Worm (Caenorhabditis elegans) whole organism, late embryonic: Measurements from ENCODE around the gene R05G6.5.

ENCODE experiments used
- C08G9.2 ChIP-seq: sonication (generic microtip); optimal IDR thresholded peaks from 2 replicates; lab custom pipeline; 2016; ENCODE audit warnings: mild to moderate bottlenecking, missing genetic modification characterization, moderate library complexity, missing compliant biosample characterization
- ceh-34 ChIP-seq: sonication (generic microtip); optimal IDR thresholded peaks from 2 replicates; lab custom pipeline; 2016; ENCODE audit warnings: mild to moderate bottlenecking, missing genetic modification characterization, missing compliant biosample characterization
- ceh-48 ChIP-seq: sonication (generic microtip); optimal IDR thresholded peaks from 2 replicates; lab custom pipeline; 2016; ENCODE audit warnings: missing genetic modification characterization, inconsistent platforms, missing compliant biosample characterization
- ceh-9 ChIP-seq: sonication (generic microtip); optimal IDR thresholded peaks from 2 replicates; lab custom pipeline; 2016; ENCODE audit warnings: mild to moderate bottlenecking, missing genetic modification characterization, inconsistent platforms, missing compliant biosample characterization
- dmd-4 ChIP-seq: sonication (generic microtip); optimal IDR thresholded peaks from 2 replicates; lab custom pipeline; 2016; ENCODE audit warnings: borderline replicate concordance, missing genetic modification characterization, missing compliant biosample characterization
- lin-11 ChIP-seq: fragments of 200-800 bp; sonication (Bioruptor generic); optimal IDR thresholded peaks from 2 replicates; lab custom pipeline; 2018; ENCODE audit warnings: mild to moderate bottlenecking, missing genetic modification characterization, missing compliant biosample characterization
- nhr-11 ChIP-seq: fragments of 150-350 bp; optimal IDR thresholded peaks from 2 replicates; lab custom pipeline; 2014; ENCODE audit warnings: missing biosample characterization, missing genetic modification characterization
- pqm-1 ChIP-seq: sonication (generic microtip); optimal IDR thresholded peaks from 2 replicates; lab custom pipeline; 2016; ENCODE audit warnings: missing genetic modification characterization, missing compliant biosample characterization
- rnt-1 ChIP-seq: sonication (generic microtip); optimal IDR thresholded peaks from 2 replicates; lab custom pipeline; 2016; ENCODE audit warnings: missing genetic modification characterization, missing compliant biosample characterization
- sox-4 ChIP-seq: sonication (generic microtip); optimal IDR thresholded peaks from 2 replicates; lab custom pipeline; 2017; ENCODE audit warnings: mild to moderate bottlenecking, missing genetic modification characterization, inconsistent platforms, missing compliant biosample characterization
- unc-3 ChIP-seq, 2 experiments: fragments of 200-800 bp in 1 of 2; sonication (Bioruptor generic) in 1 of 2; sonication (generic microtip) in 1 of 2; conservative IDR thresholded peaks in 1 of 2; optimal IDR thresholded peaks in 1 of 2; 2 replicates each; pipeline versions ENCODE4 v1.3.6 to Lab custom; 2016 to 2022; ENCODE audit warnings: missing compliant biosample characterization in 2 of 2, missing genetic modification characterization in 2 of 2, missing genetic modification reagents in 1 of 2
- unc-86 ChIP-seq: sonication (generic microtip); optimal IDR thresholded peaks from 2 replicates; lab custom pipeline; 2016; ENCODE audit warnings: missing genetic modification characterization, missing compliant biosample characterization

ce11 chrIV:7521591-7521990 is 13.4 kb downstream of the R05G6.5 start:
- no peak for TF ChIP-seq ceh-34
- TF ChIP-seq nhr-11 (tag; lab: Kevin White, UChicago), result no peak
- no peak for TF ChIP-seq C08G9.2 (tag; lab: Kevin White, UChicago)
- no peak for TF ChIP-seq pqm-1 (tag; lab: Kevin White, UChicago)
- TF ChIP-seq dmd-4, result no peak
- no peak for TF ChIP-seq rnt-1 (tag; lab: Kevin White, UChicago)
- TF ChIP-seq ceh-9, result no peak
- TF ChIP-seq unc-86 (tag; lab: Kevin White, UChicago), result no peak
- TF ChIP-seq ceh-48 (tag; lab: Kevin White, UChicago), result no peak
- no peak for TF ChIP-seq lin-11 (tag; lab: Kevin White, UChicago)
- no peak for TF ChIP-seq sox-4
- no peak for TF ChIP-seq unc-3 (GFP tag; conservative IDR thresholded peaks at IDR 0.05; lab: Robert Waterston, UW)
- no peak for TF ChIP-seq unc-3 (tag; optimal IDR thresholded peaks at IDR 0.05; lab: Kevin White, UChicago)
